Fruit fly (Drosophila melanogaster) Kc167 (cell line): ENCODE data around the gene CG1024.

Experiments used
- Sin3A ChIP-seq: fragments of >200 bp; optimal IDR thresholded peaks from 2 replicates; lab custom pipeline; 2018; ENCODE audit warnings: missing external identifiers
- h ChIP-seq: fragments of >200 bp; optimal IDR thresholded peaks from 3 replicates; lab custom pipeline; 2018; ENCODE audit warnings: missing external identifiers
- insv ChIP-seq: fragments of >200 bp; optimal IDR thresholded peaks from 3 replicates; lab custom pipeline; 2018; ENCODE audit warnings: missing external identifiers
- psq ChIP-seq: fragments of >200 bp; optimal IDR thresholded peaks from 2 replicates; lab custom pipeline; 2017; ENCODE audit warnings: missing external identifiers
- ttk ChIP-seq: sonication (Bioruptor generic); optimal IDR thresholded peaks from 2 replicates; lab custom pipeline; 2017; ENCODE audit warnings: missing external identifiers

dm6 chr3R:6429706-6430105, 49.6 kb upstream of the CG1024 start:
- TF ChIP-seq insv (lab: Kevin White, UChicago) (no peak), Sin3A (lab: Kevin White, UChicago) (no peak), psq (no peak), h (lab: Kevin White, UChicago) (no peak), ttk (lab: Kevin White, UChicago) (no peak)
